Worm (Caenorhabditis elegans) whole organism, young adult: ENCODE data around the gene B0294.3.

Source experiments
- B0019.2 ChIP-seq: fragments of 200-800 bp; sonication (Bioruptor generic); conservative IDR thresholded peaks from 2 replicates; pipeline ENCODE4 v1.3.6; 2022; ENCODE audit warnings: missing genetic modification reagents, missing genetic modification characterization, missing compliant biosample characterization
- B0261.1 ChIP-seq: sonication (generic microtip); optimal IDR thresholded peaks from 2 replicates; lab custom pipeline; 2016; ENCODE audit warnings: mild to moderate bottlenecking, missing genetic modification characterization, moderate library complexity, missing compliant biosample characterization
- B0336.3 ChIP-seq: fragments of 200-800 bp; sonication (Bioruptor generic); IDR thresholded peaks from 2 replicates; pipeline ENCODE4 v1.3.6; 2022; ENCODE audit warnings: missing genetic modification characterization, missing compliant biosample characterization
- C17E4.6 ChIP-seq: fragments of 200-800 bp; sonication (Bioruptor generic); IDR thresholded peaks from 2 replicates; pipeline ENCODE4 v1.3.6; 2022; ENCODE audit warnings: missing genetic modification reagents, missing genetic modification characterization, missing compliant biosample characterization
- D2030.7 ChIP-seq: fragments of 200-800 bp; sonication (Bioruptor generic); IDR thresholded peaks from 2 replicates; pipeline ENCODE4 v1.3.6; 2022; ENCODE audit warnings: missing genetic modification reagents, missing genetic modification characterization, missing compliant biosample characterization
- F22D6.2 ChIP-seq: sonication (generic microtip); optimal IDR thresholded peaks from 2 replicates; lab custom pipeline; 2016; ENCODE audit warnings: mild to moderate bottlenecking, missing genetic modification characterization, missing compliant biosample characterization
- F23B12.7 ChIP-seq: sonication (generic microtip); optimal IDR thresholded peaks from 2 replicates; lab custom pipeline; 2017; ENCODE audit warnings: missing genetic modification characterization, mild to moderate bottlenecking, missing compliant biosample characterization, antibody characterized with exemption, moderate library complexity; ENCODE audit not compliant: insufficient read depth
- F37B4.10 ChIP-seq: fragments of 200-800 bp; sonication (Bioruptor generic); IDR thresholded peaks from 2 replicates; pipeline ENCODE4 v1.3.6; 2022; ENCODE audit warnings: missing genetic modification characterization, missing compliant biosample characterization
- T26A5.8 ChIP-seq: sonication (generic microtip); optimal IDR thresholded peaks from 2 replicates; lab custom pipeline; 2016; ENCODE audit warnings: missing genetic modification characterization, missing compliant biosample characterization
- Y79H2A.3 ChIP-seq: fragments of 200-800 bp; sonication (Bioruptor generic); conservative IDR thresholded peaks from 2 replicates; pipeline ENCODE4 v1.3.6; 2022; ENCODE audit warnings: missing genetic modification reagents, missing genetic modification characterization, missing compliant biosample characterization
- aptf-2 ChIP-seq: fragments of 200-800 bp; sonication (Bioruptor generic); conservative IDR thresholded peaks from 2 replicates; pipeline ENCODE4 v1.3.6; 2022; ENCODE audit warnings: missing genetic modification reagents, missing genetic modification characterization, missing compliant biosample characterization
- attf-3 ChIP-seq: fragments of 200-800 bp; sonication (Bioruptor generic); conservative IDR thresholded peaks from 2 replicates; pipeline ENCODE4 v1.3.6; 2022; ENCODE audit warnings: missing genetic modification reagents, missing genetic modification characterization, missing compliant biosample characterization
- attf-5 ChIP-seq: fragments of 200-800 bp; sonication (Bioruptor generic); optimal IDR thresholded peaks from 2 replicates; lab custom pipeline; 2018; ENCODE audit warnings: mild to moderate bottlenecking, missing genetic modification characterization, missing compliant biosample characterization
- ccch-3 ChIP-seq: fragments of 200-800 bp; sonication (Bioruptor generic); optimal IDR thresholded peaks from 2 replicates; lab custom pipeline; 2018; ENCODE audit warnings: mild to moderate bottlenecking, missing genetic modification characterization, missing compliant biosample characterization
- cebp-2 ChIP-seq: fragments of 200-800 bp; sonication (Bioruptor generic); IDR thresholded peaks from 2 replicates; pipeline ENCODE4 v1.3.6; 2022; ENCODE audit warnings: missing genetic modification characterization, missing compliant biosample characterization
- ceh-100 ChIP-seq: fragments of 200-800 bp; sonication (Bioruptor generic); IDR thresholded peaks from 2 replicates; pipeline ENCODE4 v1.3.6; 2022; ENCODE audit warnings: missing genetic modification reagents, missing genetic modification characterization, missing compliant biosample characterization
- ceh-79 ChIP-seq: sonication (generic microtip); optimal IDR thresholded peaks from 2 replicates; lab custom pipeline; 2017; ENCODE audit warnings: mild to moderate bottlenecking, missing genetic modification characterization, missing compliant biosample characterization
- ceh-91 ChIP-seq: fragments of 200-800 bp; sonication (Bioruptor generic); IDR thresholded peaks from 2 replicates; pipeline ENCODE4 v1.3.6; 2022; ENCODE audit warnings: missing genetic modification reagents, missing genetic modification characterization, missing compliant biosample characterization
- chd-7 ChIP-seq: sonication (generic microtip); optimal IDR thresholded peaks from 2 replicates; lab custom pipeline; 2016; ENCODE audit warnings: mild to moderate bottlenecking, missing genetic modification characterization, moderate library complexity, missing compliant biosample characterization
- die-1 ChIP-seq: sonication (generic microtip); optimal IDR thresholded peaks from 2 replicates; lab custom pipeline; 2016; ENCODE audit warnings: missing genotype, mild to moderate bottlenecking, missing genetic modification characterization, missing compliant biosample characterization
- dox-1 ChIP-seq: fragments of 200-800 bp; sonication (Bioruptor generic); IDR thresholded peaks from 2 replicates; pipeline ENCODE4 v1.3.6; 2022; ENCODE audit warnings: missing genetic modification reagents, missing genetic modification characterization, missing compliant biosample characterization
- dpff-1 ChIP-seq: sonication (generic microtip); optimal IDR thresholded peaks from 2 replicates; lab custom pipeline; 2017; ENCODE audit warnings: mild to moderate bottlenecking, missing genetic modification characterization, missing compliant biosample characterization
- egl-18 ChIP-seq: fragments of 200-800 bp; sonication (Bioruptor generic); IDR thresholded peaks from 2 replicates; pipeline ENCODE4 v1.3.6; 2022; ENCODE audit warnings: missing genetic modification reagents, missing genetic modification characterization, missing compliant biosample characterization
- gei-17 ChIP-seq: fragments of 200-800 bp; sonication (Bioruptor generic); optimal IDR thresholded peaks from 2 replicates; lab custom pipeline; 2018; ENCODE audit warnings: mild to moderate bottlenecking, missing genetic modification characterization, missing compliant biosample characterization
- him-1 ChIP-seq: sonication (generic microtip); optimal IDR thresholded peaks from 2 replicates; lab custom pipeline; 2016; ENCODE audit warnings: missing genotype, missing genetic modification reagents, missing genetic modification characterization, missing compliant biosample characterization
- hlh-26 ChIP-seq: fragments of 200-800 bp; sonication (Bioruptor generic); conservative IDR thresholded peaks from 2 replicates; pipeline ENCODE4 v1.3.6; 2022; ENCODE audit warnings: missing genetic modification reagents, missing genetic modification characterization, missing compliant biosample characterization
- hmg-20 ChIP-seq: fragments of 200-800 bp; sonication (Bioruptor generic); IDR thresholded peaks from 2 replicates; pipeline ENCODE4 v1.3.6; 2022; ENCODE audit warnings: missing genetic modification reagents, missing genetic modification characterization, missing compliant biosample characterization
- hrde-1 ChIP-seq: sonication (generic microtip); optimal IDR thresholded peaks from 2 replicates; lab custom pipeline; 2016; ENCODE audit warnings: missing genetic modification characterization, mild to moderate bottlenecking, missing compliant biosample characterization, moderate library complexity, missing genotype, missing genetic modification reagents, borderline replicate concordance
- hsf-1 ChIP-seq: fragments of 200-800 bp; sonication (Bioruptor generic); IDR thresholded peaks from 2 replicates; pipeline ENCODE4 v1.3.6; 2022; ENCODE audit warnings: missing genetic modification reagents, missing genetic modification characterization, missing compliant biosample characterization
- lag-1 ChIP-seq: fragments of 200-800 bp; sonication (Bioruptor generic); IDR thresholded peaks from 2 replicates; pipeline ENCODE4 v1.3.6; 2022; ENCODE audit warnings: missing genetic modification reagents, missing genetic modification characterization, missing compliant biosample characterization
- let-526 ChIP-seq: fragments of 200-800 bp; sonication (Bioruptor generic); IDR thresholded peaks from 2 replicates; pipeline ENCODE4 v1.3.6; 2022; ENCODE audit warnings: missing genetic modification reagents, missing genetic modification characterization, missing compliant biosample characterization
- lir-1 ChIP-seq: fragments of 200-800 bp; sonication (Bioruptor generic); conservative IDR thresholded peaks from 2 replicates; pipeline ENCODE4 v1.3.6; 2022; ENCODE audit warnings: missing genetic modification reagents, missing genetic modification characterization, missing compliant biosample characterization
- madf-10 ChIP-seq: sonication (generic microtip); optimal IDR thresholded peaks from 2 replicates; lab custom pipeline; 2016; ENCODE audit warnings: mild to moderate bottlenecking, missing genetic modification characterization, missing compliant biosample characterization
- madf-6 ChIP-seq: fragments of 200-800 bp; sonication (Bioruptor generic); IDR thresholded peaks from 2 replicates; pipeline ENCODE4 v1.3.6; 2022; ENCODE audit warnings: missing genetic modification reagents, missing genetic modification characterization, missing compliant biosample characterization
- mcd-1 ChIP-seq: fragments of 200-800 bp; sonication (Bioruptor generic); IDR thresholded peaks from 2 replicates; pipeline ENCODE4 v1.3.6; 2022; ENCODE audit warnings: missing genetic modification reagents, missing genetic modification characterization, missing compliant biosample characterization
- nfya-1 ChIP-seq: sonication (generic microtip); optimal IDR thresholded peaks from 2 replicates; lab custom pipeline; 2017; ENCODE audit warnings: antibody characterized with exemption, missing compliant biosample characterization, missing genetic modification characterization, borderline replicate concordance; ENCODE audit not compliant: insufficient read depth
- nhr-120 ChIP-seq: fragments of 200-800 bp; sonication (Bioruptor generic); IDR thresholded peaks from 2 replicates; pipeline ENCODE4 v1.3.6; 2022; ENCODE audit warnings: missing genetic modification characterization, missing compliant biosample characterization
- nhr-179 ChIP-seq: sonication (generic microtip); optimal IDR thresholded peaks from 2 replicates; lab custom pipeline; 2016; ENCODE audit warnings: mild to moderate bottlenecking, missing genetic modification characterization, missing compliant biosample characterization
- nhr-27 ChIP-seq: fragments of 200-800 bp; sonication (Bioruptor generic); optimal IDR thresholded peaks from 2 replicates; lab custom pipeline; 2018; ENCODE audit warnings: mild to moderate bottlenecking, missing genetic modification characterization, moderate library complexity, missing compliant biosample characterization
- nhr-90 ChIP-seq: sonication (generic microtip); optimal IDR thresholded peaks from 2 replicates; lab custom pipeline; 2016; ENCODE audit warnings: missing genotype, mild to moderate bottlenecking, missing genetic modification characterization, missing compliant biosample characterization
- rcor-1 ChIP-seq: fragments of 200-800 bp; sonication (Bioruptor generic); IDR thresholded peaks from 2 replicates; pipeline ENCODE4 v1.3.6; 2022; ENCODE audit warnings: missing genetic modification reagents, missing genetic modification characterization, missing compliant biosample characterization
- snpc-1.1 ChIP-seq: sonication (generic microtip); optimal IDR thresholded peaks from 2 replicates; lab custom pipeline; 2017; ENCODE audit warnings: missing genetic modification characterization, mild to moderate bottlenecking, missing compliant biosample characterization, antibody characterized with exemption, moderate library complexity, missing genotype, missing genetic modification reagents; ENCODE audit not compliant: insufficient read depth
- snpc-1.3 ChIP-seq: sonication (generic microtip); optimal IDR thresholded peaks from 2 replicates; lab custom pipeline; 2017; ENCODE audit warnings: missing genetic modification characterization, mild to moderate bottlenecking, missing compliant biosample characterization, antibody characterized with exemption, moderate library complexity, missing genotype, missing genetic modification reagents; ENCODE audit not compliant: insufficient read depth
- xnd-1 ChIP-seq: sonication (generic microtip); optimal IDR thresholded peaks from 2 replicates; lab custom pipeline; 2016; ENCODE audit warnings: missing genotype, missing genetic modification reagents, missing genetic modification characterization, missing compliant biosample characterization
- zfh-2 ChIP-seq: fragments of 200-800 bp; sonication (Bioruptor generic); conservative IDR thresholded peaks from 2 replicates; pipeline ENCODE4 v1.3.6; 2022; ENCODE audit warnings: missing genetic modification reagents, missing genetic modification characterization, missing compliant biosample characterization
- ztf-18 ChIP-seq: sonication (generic microtip); optimal IDR thresholded peaks from 2 replicates; lab custom pipeline; 2016; ENCODE audit warnings: missing genotype, mild to moderate bottlenecking, missing genetic modification characterization, missing compliant biosample characterization
- ztf-22 ChIP-seq: fragments of 200-800 bp; sonication (Bioruptor generic); optimal IDR thresholded peaks from 2 replicates; lab custom pipeline; 2018; ENCODE audit warnings: mild to moderate bottlenecking, missing genetic modification characterization, moderate library complexity, missing compliant biosample characterization
- ztf-28 ChIP-seq: fragments of 200-800 bp; sonication (Bioruptor generic); IDR thresholded peaks from 2 replicates; pipeline ENCODE4 v1.3.6; 2022; ENCODE audit warnings: missing genetic modification reagents, missing genetic modification characterization, missing compliant biosample characterization

The B0294.3 gene

ce11 chrX:1850525-1850924 lies 41.5 kb upstream of the B0294.3 start (continued):
- TF ChIP-seq dox-1 (0 out of 2 replicates have a peak, but pooled peaks have one; percentile 11), madf-10 (tag; lab: Kevin White, UChicago) (no peak), dpff-1 (tag; lab: Kevin White, UChicago) (no peak), ztf-18 (tag; lab: Kevin White, UChicago) (no peak), hsf-1 (GFP tag; lab: Robert Waterston, UW) (no peak), Y79H2A.3 (no peak), egl-18 (GFP tag; lab: Robert Waterston, UW) (0 out of 2 replicates have a peak, but pooled peaks have one; percentile 32), nhr-90 (tag; lab: Kevin White, UChicago) (no peak), ccch-3 (GFP tag; lab: Kevin White, UChicago) (no peak), ceh-100 (GFP tag; lab: Robert Waterston, UW) (no peak), B0019.2 (GFP tag; lab: Robert Waterston, UW) (no peak), nfya-1 (no peak), nhr-120 (GFP tag; lab: Robert Waterston, UW) (no peak), C17E4.6 (GFP tag; lab: Robert Waterston, UW) (no peak), ceh-79 (no peak), attf-5 (GFP tag; lab: Kevin White, UChicago) (no peak), attf-3 (GFP tag; lab: Robert Waterston, UW) (no peak), aptf-2 (GFP tag; lab: Robert Waterston, UW) (no peak), nhr-179 (tag; lab: Kevin White, UChicago) (no peak), F22D6.2 (tag; lab: Kevin White, UChicago) (no peak), ceh-91 (GFP tag; lab: Robert Waterston, UW) (no peak), hmg-20 (GFP tag; lab: Robert Waterston, UW) (no peak), hrde-1 (tag; lab: Kevin White, UChicago) (no peak), ztf-28 (GFP tag; lab: Robert Waterston, UW) (no peak), nhr-27 (tag; lab: Kevin White, UChicago) (no peak), zfh-2 (peak; percentile 38; the same call in 1 of the 2 replicates), lir-1 (GFP tag; lab: Robert Waterston, UW) (no peak), cebp-2 (0 out of 2 replicates have a peak, but pooled peaks have one; percentile 45), xnd-1 (no peak), rcor-1 (GFP tag; lab: Robert Waterston, UW) (0 out of 2 replicates have a peak, but pooled peaks have one; percentile 13), him-1 (no peak), ztf-22 (GFP tag; lab: Kevin White, UChicago) (no peak), gei-17 (GFP tag; lab: Kevin White, UChicago) (no peak)

ce11 chrX:1852636-1853035 lies 39.4 kb upstream of the B0294.3 start, which contains the start of gene ceh-21:
TSS of gene ceh-21 (minus strand) at chrX:1852736.
- TF ChIP-seq snpc-1.3 (tag; lab: Kevin White, UChicago) (no peak), B0261.1 (no peak), chd-7 (tag; lab: Kevin White, UChicago) (no peak), let-526 (GFP tag; lab: Robert Waterston, UW) (no peak)
- TF ChIP-seq, all 124 proteins: peak for 0

DNA sequence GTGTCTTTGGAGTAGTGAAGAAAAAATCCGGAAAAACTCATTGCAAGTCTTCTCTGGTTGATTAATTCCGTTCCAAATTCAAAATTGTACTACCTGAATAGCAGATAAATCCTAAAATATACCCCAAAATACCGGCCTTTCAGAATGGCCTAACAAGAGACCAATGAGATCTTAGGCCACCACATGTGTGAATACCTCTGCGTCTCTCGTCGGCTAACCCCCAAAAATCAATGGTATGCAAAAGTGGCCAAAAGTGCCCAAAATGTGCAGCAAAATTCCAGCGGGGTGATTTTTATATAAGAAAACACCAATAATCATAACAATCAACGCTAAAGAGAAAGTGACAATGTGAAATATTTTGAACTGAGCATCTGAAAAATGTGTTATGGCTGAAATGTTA lies 38.4 kb upstream of the B0294.3 start, which contains the start of gene T26C11.9:
Gene T26C11.9, minus strand, starts transcription at position 254 of the 400 bp plus-strand sequence.
- TF ChIP-seq die-1 (no peak), lag-1 (GFP tag; lab: Robert Waterston, UW) (no peak), madf-6 (GFP tag; lab: Robert Waterston, UW) (no peak), ztf-28 (GFP tag; lab: Robert Waterston, UW) (no peak), mcd-1 (GFP tag; lab: Robert Waterston, UW) (peak; percentile 14; the same call in 1 of the 2 replicates), T26A5.8 (tag; lab: Kevin White, UChicago) (no peak), D2030.7 (GFP tag; lab: Robert Waterston, UW) (no peak), F23B12.7 (tag; lab: Kevin White, UChicago) (no peak), hlh-26 (GFP tag; lab: Robert Waterston, UW) (no peak), snpc-1.1 (tag; lab: Kevin White, UChicago) (no peak), B0336.3 (GFP tag; lab: Robert Waterston, UW) (no peak), F37B4.10 (GFP tag; lab: Robert Waterston, UW) (no peak)
